Worm (Caenorhabditis elegans) whole organism, young adult: ENCODE measurements around the gene F10C1.1.

ENCODE experiments used
- F37B4.10 ChIP-seq: fragments of 200-800 bp; sonication (Bioruptor generic); IDR thresholded peaks from 2 replicates; pipeline ENCODE4 v1.3.6; 2022; ENCODE audit warnings: missing genetic modification characterization, missing compliant biosample characterization
- atf-7 ChIP-seq: sonication (generic microtip); optimal IDR thresholded peaks from 2 replicates; lab custom pipeline; 2017; ENCODE audit warnings: mild to moderate bottlenecking, missing genetic modification characterization, missing compliant biosample characterization
- him-1 ChIP-seq: sonication (generic microtip); optimal IDR thresholded peaks from 2 replicates; lab custom pipeline; 2016; ENCODE audit warnings: missing genotype, missing genetic modification reagents, missing genetic modification characterization, missing compliant biosample characterization
- nhr-80 ChIP-seq: sonication (generic microtip); optimal IDR thresholded peaks from 2 replicates; lab custom pipeline; 2016; ENCODE audit warnings: missing genetic modification characterization, missing compliant biosample characterization
- sdz-38 ChIP-seq: sonication (generic microtip); optimal IDR thresholded peaks from 2 replicates; lab custom pipeline; 2016; ENCODE audit warnings: missing genotype, missing genetic modification characterization, missing compliant biosample characterization
- sea-2 ChIP-seq: fragments of 200-800 bp; sonication (Bioruptor generic); IDR thresholded peaks from 2 replicates; pipeline ENCODE4 v1.3.6; 2022; ENCODE audit warnings: missing genetic modification characterization, missing compliant biosample characterization
- snpc-1.1 ChIP-seq: sonication (generic microtip); optimal IDR thresholded peaks from 2 replicates; lab custom pipeline; 2017; ENCODE audit warnings: missing genetic modification characterization, mild to moderate bottlenecking, missing compliant biosample characterization, antibody characterized with exemption, moderate library complexity, missing genotype, missing genetic modification reagents; ENCODE audit not compliant: insufficient read depth
- unc-130 ChIP-seq: sonication (generic microtip); optimal IDR thresholded peaks from 2 replicates; lab custom pipeline; 2016; ENCODE audit warnings: missing genetic modification reagents, missing genetic modification characterization, missing compliant biosample characterization

- no peak for TF ChIP-seq sea-2
- no peak for TF ChIP-seq sdz-38 (tag; lab: Kevin White, UChicago)
- TF ChIP-seq snpc-1.1 (tag; lab: Kevin White, UChicago), result no peak
- no peak for TF ChIP-seq atf-7 (tag; lab: Kevin White, UChicago)
- TF ChIP-seq F37B4.10 (GFP tag; lab: Robert Waterston, UW), result no peak
- no peak for TF ChIP-seq nhr-80 (tag; lab: Kevin White, UChicago)
- TF ChIP-seq him-1 (tag; lab: Kevin White, UChicago), result no peak
- TF ChIP-seq unc-130, result no peak
Measured at ce11 chrII:5797348-5797977, 23.4 kb downstream of the F10C1.1 start, which contains the start of the genes msp-63 and msp-142.
